Fruit fly (Drosophila melanogaster) whole organism, embryonic: ENCODE results near the gene CG3634.

Experiments used
- Aef1 ChIP-seq: fragments of 200-800 bp; sonication (Bioruptor generic); IDR thresholded peaks from 3 replicates; pipeline ENCODE4 v1.3.6; 2022; ENCODE audit warnings: missing biosample characterization, missing genetic modification characterization
- BtbVII ChIP-seq: fragments of 200-800 bp; sonication (Bioruptor generic); optimal IDR thresholded peaks from 3 replicates; lab custom pipeline; 2017; ENCODE audit warnings: missing biosample characterization, mild to moderate bottlenecking, missing genetic modification characterization
- CG10654 ChIP-seq: fragments of 200-800 bp; sonication (Bioruptor generic); optimal IDR thresholded peaks from 2 replicates; lab custom pipeline; 2016; ENCODE audit warnings: missing biosample characterization, missing genetic modification characterization
- CG10959 ChIP-seq: fragments of 200-800 bp; sonication (Bioruptor generic); IDR thresholded peaks from 2 replicates; pipeline ENCODE4 v1.3.6; 2022; ENCODE audit warnings: missing biosample characterization, missing genetic modification characterization
- CG11696 ChIP-seq: fragments of 200-800 bp; sonication (Bioruptor generic); IDR thresholded peaks from 2 replicates; pipeline ENCODE4 v1.3.6; 2022; ENCODE audit warnings: missing biosample characterization, missing genetic modification characterization
- CG15269 ChIP-seq: fragments of 200-800 bp; sonication (Bioruptor generic); optimal IDR thresholded peaks from 2 replicates; lab custom pipeline; 2018; ENCODE audit warnings: missing biosample characterization, mild to moderate bottlenecking, missing genetic modification characterization, moderate library complexity
- CG15514 ChIP-seq: fragments of 200-800 bp; sonication (Bioruptor generic); optimal IDR thresholded peaks from 3 replicates; lab custom pipeline; 2017; ENCODE audit warnings: missing biosample characterization, missing genetic modification characterization, mild to moderate bottlenecking, moderate library complexity, missing genetic modification reagents
- CG1647 ChIP-seq: fragments of 200-800 bp; sonication (Bioruptor generic); optimal IDR thresholded peaks from 3 replicates; lab custom pipeline; 2016; ENCODE audit warnings: missing biosample characterization, missing genetic modification characterization
- CG17802 ChIP-seq: fragments of 200-800 bp; sonication (Bioruptor generic); optimal IDR thresholded peaks from 2 replicates; lab custom pipeline; 2018; ENCODE audit warnings: missing biosample characterization, mild to moderate bottlenecking, missing genetic modification characterization, moderate library complexity
- CG18599 ChIP-seq: fragments of 200-800 bp; sonication (Bioruptor generic); optimal IDR thresholded peaks from 3 replicates; lab custom pipeline; 2017; ENCODE audit warnings: missing biosample characterization, missing genetic modification characterization, mild to moderate bottlenecking, moderate library complexity, missing genetic modification reagents
- CG30020 ChIP-seq: fragments of 200-800 bp; optimal IDR thresholded peaks from 2 replicates; lab custom pipeline; 2019; ENCODE audit warnings: missing biosample characterization, mild to moderate bottlenecking, missing genetic modification characterization, moderate library complexity
- CG30431 ChIP-seq: fragments of 200-800 bp; sonication (Bioruptor generic); optimal IDR thresholded peaks from 2 replicates; lab custom pipeline; 2017; ENCODE audit warnings: missing biosample characterization, missing genetic modification characterization
- CG3281 ChIP-seq: fragments of 200-800 bp; sonication (Bioruptor generic); optimal IDR thresholded peaks from 3 replicates; lab custom pipeline; 2017; ENCODE audit warnings: missing biosample characterization, mild to moderate bottlenecking, missing genetic modification characterization
- CG34422 ChIP-seq: fragments of 200-800 bp; sonication (Bioruptor generic); IDR thresholded peaks from 3 replicates; pipeline ENCODE4 v1.3.6; 2022; ENCODE audit warnings: missing biosample characterization, missing genetic modification characterization
- CG7928 ChIP-seq: fragments of 200-800 bp; sonication (Bioruptor generic); optimal IDR thresholded peaks from 2 replicates; lab custom pipeline; 2017; ENCODE audit warnings: missing biosample characterization, mild to moderate bottlenecking, missing genetic modification characterization
- CG7963 ChIP-seq: fragments of 200-800 bp; sonication (Bioruptor generic); IDR thresholded peaks from 3 replicates; pipeline ENCODE4 v1.3.6; 2022; ENCODE audit warnings: missing biosample characterization, missing genetic modification characterization; ENCODE audit not compliant: partially characterized antibody
- CG8359 ChIP-seq: fragments of 200-800 bp; sonication (Bioruptor generic); optimal IDR thresholded peaks from 2 replicates; lab custom pipeline; 2017; ENCODE audit warnings: missing biosample characterization, mild to moderate bottlenecking, missing genetic modification characterization, borderline replicate concordance
- CG8924 ChIP-seq: fragments of 200-800 bp; optimal IDR thresholded peaks from 3 replicates; lab custom pipeline; 2019; ENCODE audit warnings: missing biosample characterization, mild to moderate bottlenecking, missing genetic modification characterization, moderate library complexity
- CG9215 ChIP-seq: fragments of 200-800 bp; sonication (Bioruptor generic); IDR thresholded peaks from 2 replicates; pipeline ENCODE4 v1.3.6; 2022; ENCODE audit warnings: missing biosample characterization, missing genetic modification characterization
- CG9437 ChIP-seq: fragments of 200-800 bp; sonication (Bioruptor generic); optimal IDR thresholded peaks from 2 replicates; lab custom pipeline; 2018; ENCODE audit warnings: missing biosample characterization, mild to moderate bottlenecking, missing genetic modification characterization
- Dbx ChIP-seq: fragments of 200-800 bp; sonication (Bioruptor generic); IDR thresholded peaks from 3 replicates; pipeline ENCODE4 v1.3.6; 2022; ENCODE audit warnings: missing biosample characterization, missing genetic modification characterization
- E2f1 ChIP-seq: fragments of 200-800 bp; sonication (Bioruptor generic); IDR thresholded peaks from 2 replicates; pipeline ENCODE4 v1.3.6; 2022; ENCODE audit warnings: missing biosample characterization, missing genetic modification characterization
- Eip74EF ChIP-seq, 2 experiments: fragments of 200-800 bp in 1 of 2; fragments of >200 bp in 1 of 2; sonication (Bioruptor generic) in 1 of 2; optimal IDR thresholded peaks; 2 replicates each; lab custom pipeline; 2017 to 2019; ENCODE audit warnings: missing biosample characterization in 2 of 2, missing genetic modification characterization in 2 of 2, mild to moderate bottlenecking in 1 of 2, moderate library complexity in 1 of 2
- HmgZ ChIP-seq: fragments of 200-800 bp; sonication (Bioruptor generic); optimal IDR thresholded peaks from 2 replicates; lab custom pipeline; 2018; ENCODE audit warnings: missing biosample characterization, mild to moderate bottlenecking, missing genetic modification characterization
- Hmx ChIP-seq: fragments of 200-800 bp; sonication (Bioruptor generic); optimal IDR thresholded peaks from 2 replicates; lab custom pipeline; 2016; ENCODE audit warnings: missing biosample characterization, missing genetic modification characterization
- Hr3 ChIP-seq: fragments of 200-800 bp; sonication (Bioruptor generic); optimal IDR thresholded peaks from 3 replicates; lab custom pipeline; 2016; ENCODE audit warnings: missing biosample characterization, missing genetic modification characterization
- Hsf ChIP-seq: fragments of 200-800 bp; sonication (Bioruptor generic); optimal IDR thresholded peaks from 3 replicates; lab custom pipeline; 2016; ENCODE audit warnings: missing biosample characterization, missing genetic modification characterization
- NK7.1 ChIP-seq: fragments of 200-800 bp; sonication (Bioruptor generic); optimal IDR thresholded peaks from 3 replicates; lab custom pipeline; 2016; ENCODE audit warnings: missing biosample characterization, missing genetic modification characterization
- Neu2 ChIP-seq: fragments of 200-800 bp; sonication (Bioruptor generic); optimal IDR thresholded peaks from 3 replicates; lab custom pipeline; 2016; ENCODE audit warnings: missing biosample characterization, missing genetic modification characterization, borderline replicate concordance
- NfI ChIP-seq: fragments of 200-800 bp; sonication (Bioruptor generic); optimal IDR thresholded peaks from 3 replicates; lab custom pipeline; 2018; ENCODE audit warnings: missing biosample characterization, mild to moderate bottlenecking, missing genetic modification characterization, moderate library complexity
- Oli ChIP-seq: fragments of 200-800 bp; sonication (Bioruptor generic); optimal IDR thresholded peaks from 2 replicates; lab custom pipeline; 2018; ENCODE audit warnings: missing biosample characterization, mild to moderate bottlenecking, missing genetic modification characterization, moderate library complexity
- TFAM ChIP-seq: fragments of 200-800 bp; sonication (Bioruptor generic); optimal IDR thresholded peaks from 2 replicates; lab custom pipeline; 2017; ENCODE audit warnings: missing biosample characterization, missing genetic modification characterization, inconsistent platforms
- Tbp ChIP-seq: fragments of >200 bp; optimal IDR thresholded peaks from 2 replicates; lab custom pipeline; 2018; ENCODE audit warnings: missing biosample characterization, missing genetic modification characterization
- Xbp1 ChIP-seq: fragments of 200-800 bp; sonication (Bioruptor generic); optimal IDR thresholded peaks from 3 replicates; lab custom pipeline; 2016; ENCODE audit warnings: missing biosample characterization, mild to moderate bottlenecking, missing genetic modification characterization
- Xrp1 ChIP-seq: fragments of 200-800 bp; sonication (Bioruptor generic); IDR thresholded peaks from 2 replicates; pipeline ENCODE4 v1.3.6; 2022; ENCODE audit warnings: missing biosample characterization, missing genetic modification characterization
- cg ChIP-seq: fragments of 200-800 bp; sonication (Bioruptor generic); optimal IDR thresholded peaks from 3 replicates; lab custom pipeline; 2019; ENCODE audit warnings: missing biosample characterization, mild to moderate bottlenecking, missing genetic modification characterization, moderate library complexity
- crc ChIP-seq: fragments of 200-800 bp; sonication (Bioruptor generic); optimal IDR thresholded peaks from 2 replicates; lab custom pipeline; 2016; ENCODE audit warnings: missing biosample characterization, missing genetic modification characterization
- cwo ChIP-seq: fragments of 200-800 bp; sonication (Bioruptor generic); optimal IDR thresholded peaks from 3 replicates; lab custom pipeline; 2017; ENCODE audit warnings: missing biosample characterization, missing genetic modification characterization, mild to moderate bottlenecking, moderate library complexity, missing genetic modification reagents
- da ChIP-seq: fragments of 200-800 bp; sonication (Bioruptor generic); optimal IDR thresholded peaks from 2 replicates; lab custom pipeline; 2016; ENCODE audit warnings: missing biosample characterization, missing genetic modification characterization
- gsb-n ChIP-seq: fragments of 200-800 bp; sonication (Bioruptor generic); optimal IDR thresholded peaks from 3 replicates; lab custom pipeline; 2018; ENCODE audit warnings: missing biosample characterization, mild to moderate bottlenecking, missing genetic modification characterization
- hkb ChIP-seq, 2 experiments: fragments of 200-800 bp in 1 of 2; fragments of >200 bp in 1 of 2; sonication (Bioruptor generic) in 1 of 2; IDR thresholded peaks in 1 of 2; optimal IDR thresholded peaks in 1 of 2; 2 replicates each; pipeline versions ENCODE4 v1.3.6 to Lab custom; 2017 to 2022; ENCODE audit warnings: missing biosample characterization in 1 of 2, missing genetic modification characterization in 1 of 2
- hth ChIP-seq: fragments of >200 bp; optimal IDR thresholded peaks from 2 replicates; lab custom pipeline; 2017; ENCODE audit warnings: inconsistent platforms
- maf-S ChIP-seq: fragments of 200-800 bp; sonication (Bioruptor generic); optimal IDR thresholded peaks from 2 replicates; lab custom pipeline; 2016; ENCODE audit warnings: missing biosample characterization, missing genetic modification characterization
- oc ChIP-seq: fragments of 200-800 bp; sonication (Bioruptor generic); optimal IDR thresholded peaks from 2 replicates; lab custom pipeline; 2018; ENCODE audit warnings: missing biosample characterization, mild to moderate bottlenecking, missing genetic modification characterization, moderate library complexity
- pho ChIP-seq: fragments of 200-800 bp; sonication (Bioruptor generic); optimal IDR thresholded peaks from 2 replicates; lab custom pipeline; 2016; ENCODE audit warnings: missing biosample characterization, missing genetic modification characterization
- prd ChIP-seq, 3 experiments: fragments of >200 bp in 2 of 3; fragments of 200-800 bp in 1 of 3; sonication (Bioruptor generic) in 1 of 3; optimal IDR thresholded peaks in 2 of 3; IDR thresholded peaks in 1 of 3; 2 replicates in 2 of 3; 3 replicates in 1 of 3; pipeline versions ENCODE4 v1.3.6 to Lab custom; 2017 to 2022; ENCODE audit warnings: missing biosample characterization in 1 of 3, missing genetic modification characterization in 1 of 3
- ro ChIP-seq: fragments of 200-800 bp; sonication (Bioruptor generic); IDR thresholded peaks from 2 replicates; pipeline ENCODE4 v1.3.6; 2022; ENCODE audit warnings: missing biosample characterization, missing genetic modification characterization
- zen2 ChIP-seq: fragments of 200-800 bp; sonication (Bioruptor generic); IDR thresholded peaks from 3 replicates; pipeline ENCODE4 v1.3.6; 2022; ENCODE audit warnings: missing biosample characterization, missing genetic modification characterization; ENCODE audit not compliant: partially characterized antibody
- zf30C ChIP-seq: fragments of 200-800 bp; sonication (Bioruptor generic); optimal IDR thresholded peaks from 3 replicates; lab custom pipeline; 2018; ENCODE audit warnings: missing biosample characterization, mild to moderate bottlenecking, missing genetic modification characterization

Gene CG3634

DNA sequence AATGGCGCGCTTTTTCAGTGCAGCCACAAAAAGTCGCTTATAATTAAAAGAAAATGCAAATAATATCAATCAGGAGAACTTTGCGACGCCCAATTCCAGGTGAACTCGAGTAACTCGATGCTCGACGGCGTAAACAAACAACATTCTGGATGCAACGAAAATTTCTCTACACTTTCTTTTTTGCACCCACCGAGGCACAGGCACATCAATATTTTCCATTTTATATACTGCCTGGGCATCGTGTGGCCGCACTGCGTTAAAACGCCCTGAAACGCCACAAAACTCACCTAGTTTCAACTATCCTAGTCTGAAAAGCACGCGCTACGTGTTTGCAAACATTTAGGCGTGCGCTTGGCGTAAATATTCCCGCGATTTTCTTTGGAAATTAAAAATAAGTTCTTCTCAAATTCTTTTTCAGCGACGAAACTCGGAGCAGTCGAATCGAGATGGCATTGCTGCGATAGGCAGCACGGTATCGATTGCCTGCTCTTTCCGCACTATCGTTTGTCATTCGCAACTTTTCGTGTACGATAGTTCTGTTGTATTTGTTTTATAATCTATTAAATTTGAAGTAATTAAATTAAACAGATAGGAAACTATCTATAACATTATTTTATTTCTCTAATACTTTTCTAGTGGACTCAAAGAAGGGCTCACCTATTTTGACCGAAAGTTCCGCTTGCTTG, 23.2 kb downstream of the CG3634 start, which contains the start of gene Pcif1 (continued):
- TF ChIP-seq cg (GFP tag; lab: Kevin White, UChicago) (peak; percentile 18), oc (no peak), da (GFP tag; lab: Kevin White, UChicago) (no peak), hth (lab: Kevin White, UChicago) (no peak), CG17802 (no peak), BtbVII (no peak), CG34422 (peak; percentile 56; the same call in 2 of the 3 replicates), Aef1 (GFP tag; lab: Robert Waterston, UW) (no peak), CG15514 (GFP tag; lab: Kevin White, UChicago) (peak; percentile 75), NK7.1 (GFP tag; lab: Kevin White, UChicago) (no peak), Hr3 (no peak), CG7963 (GFP tag; lab: Robert Waterston, UW) (peak; percentile 99), CG7928 (no peak), CG8359 (no peak), gsb-n (tag; lab: Kevin White, UChicago) (no peak), zf30C (GFP tag; lab: Kevin White, UChicago) (no peak), NfI (GFP tag; lab: Kevin White, UChicago) (no peak), Hmx (GFP tag; lab: Kevin White, UChicago) (no peak), CG10654 (GFP tag; lab: Kevin White, UChicago) (no peak), E2f1 (GFP tag; lab: Robert Waterston, UW) (no peak), Xrp1 (GFP tag; lab: Robert Waterston, UW) (peak; percentile 18; the same call in 1 of the 2 replicates), HmgZ (peak; percentile 47), CG11696 (GFP tag; lab: Robert Waterston, UW) (no peak), Tbp (no peak), CG3281 (GFP tag; lab: Kevin White, UChicago) (no peak), maf-S (GFP tag; lab: Kevin White, UChicago) (no peak), Oli (tag; lab: Kevin White, UChicago) (no peak), CG15269 (tag; lab: Kevin White, UChicago) (no peak), hkb (optimal IDR thresholded peaks at IDR 0.05; lab: Kevin White, UChicago) (no peak), hkb (GFP tag; IDR thresholded peaks at IDR 0.05; lab: Robert Waterston, UW) (no peak), CG8924 (tag; lab: Kevin White, UChicago) (peak; percentile 22), cwo (no peak), CG9215 (GFP tag; lab: Robert Waterston, UW) (no peak), Dbx (GFP tag; lab: Robert Waterston, UW) (peak; percentile 76; the same call in 2 of the 3 replicates), zen2 (GFP tag; lab: Robert Waterston, UW) (peak; percentile 99), ro (GFP tag; lab: Robert Waterston, UW) (no peak), Hsf (GFP tag; lab: Kevin White, UChicago) (no peak), CG18599 (GFP tag; lab: Kevin White, UChicago) (no peak), TFAM (no peak), CG9437 (GFP tag; lab: Kevin White, UChicago) (no peak), CG1647 (GFP tag; lab: Kevin White, UChicago) (no peak), Neu2 (GFP tag; lab: Kevin White, UChicago) (no peak), Xbp1 (no peak), pho (GFP tag; lab: Kevin White, UChicago) (no peak), crc (no peak), Eip74EF (GFP tag; optimal IDR thresholded peaks at IDR 0.05; lab: Kevin White, UChicago) (no peak), CG10959 (GFP tag; lab: Robert Waterston, UW) (no peak), CG30020 (peak; percentile 62), CG30431 (no peak), prd (optimal IDR thresholded peaks at IDR 0.05; lab: Kevin White, UChicago) (no peak), prd (GFP tag; IDR thresholded peaks at IDR 0.05; lab: Robert Waterston, UW) (no peak)
